Fruit fly (Drosophila melanogaster) whole organism, embryonic: ENCODE results near the gene TM9SF3.

Experiments
- CG13624 ChIP-seq: fragments of 200-800 bp; sonication (Bioruptor generic); optimal IDR thresholded peaks from 2 replicates; lab custom pipeline; 2016; ENCODE audit warnings: missing biosample characterization, missing genetic modification characterization
- CG2875 ChIP-seq: fragments of 200-800 bp; sonication (Bioruptor generic); optimal IDR thresholded peaks from 2 replicates; lab custom pipeline; 2017; ENCODE audit warnings: missing biosample characterization, mild to moderate bottlenecking, missing genetic modification characterization, missing genetic modification reagents
- Pdp1 ChIP-seq, 2 experiments: fragments of 200-800 bp; sonication (Bioruptor generic); optimal IDR thresholded peaks; 3 replicates each; lab custom pipeline; 2016; ENCODE audit warnings: missing biosample characterization in 2 of 2, missing genetic modification characterization in 2 of 2, mild to moderate bottlenecking in 1 of 2, moderate library complexity in 1 of 2
- az2 ChIP-seq: fragments of 200-800 bp; sonication (Bioruptor generic); optimal IDR thresholded peaks from 3 replicates; lab custom pipeline; 2016; ENCODE audit warnings: missing biosample characterization, missing genetic modification characterization
- fd64A ChIP-seq: fragments of 200-800 bp; sonication (Bioruptor generic); optimal IDR thresholded peaks from 3 replicates; lab custom pipeline; 2018; ENCODE audit warnings: missing biosample characterization, mild to moderate bottlenecking, missing genetic modification characterization

TM9SF3 gene

DNA sequence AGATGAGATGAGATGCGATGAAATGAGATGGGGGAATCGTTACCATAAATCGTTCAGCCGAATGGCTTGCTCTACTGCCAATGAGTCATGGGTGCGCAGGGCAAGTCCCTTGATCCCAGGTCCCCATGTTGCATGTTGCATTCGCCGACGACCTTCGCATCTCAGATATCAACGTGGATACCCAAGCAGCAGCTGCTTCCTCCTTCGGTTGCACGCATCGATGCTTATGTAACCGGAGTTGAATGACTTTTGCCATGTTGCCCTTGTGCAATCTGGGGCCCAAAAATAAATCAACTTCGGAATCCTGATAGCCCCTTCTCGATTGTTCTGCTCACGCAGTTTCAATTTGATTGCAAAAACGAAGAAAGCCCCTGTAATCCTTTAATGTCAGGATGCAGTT lies 50.1 kb downstream of the TM9SF3 start:
- TF ChIP-seq CG2875 (GFP tag; lab: Kevin White, UChicago): no peak
- peak in 1 of 2 experiments; percentile 47 for TF ChIP-seq Pdp1 (GFP tag; optimal IDR thresholded peaks at IDR 0.05; lab: Kevin White, UChicago)
- no peak for TF ChIP-seq fd64A (GFP tag; lab: Kevin White, UChicago)
- TF ChIP-seq CG13624 (GFP tag; lab: Kevin White, UChicago): no peak
- no peak for TF ChIP-seq az2 (GFP tag; lab: Kevin White, UChicago)
- TF ChIP-seq, all 482 proteins: peak for 1
